Worm (Caenorhabditis elegans) whole organism, L2 larva: ENCODE data around the gene cey-4.

ENCODE experiments used
- C34F6.9 ChIP-seq: fragments of 150-350 bp; optimal IDR thresholded peaks from 2 replicates; lab custom pipeline; 2014; ENCODE audit warnings: missing biosample characterization, missing genetic modification characterization
- F13H6.1 ChIP-seq: sonication (generic microtip); optimal IDR thresholded peaks from 2 replicates; lab custom pipeline; 2016; ENCODE audit warnings: missing genetic modification characterization, missing compliant biosample characterization
- R02D3.7 ChIP-seq: fragments of 150-350 bp; optimal IDR thresholded peaks from 2 replicates; lab custom pipeline; 2014; ENCODE audit warnings: missing biosample characterization, missing genetic modification characterization
- Y55F3AM.14 ChIP-seq: fragments of 200-800 bp; sonication (Bioruptor generic); optimal IDR thresholded peaks from 2 replicates; lab custom pipeline; 2018; ENCODE audit warnings: mild to moderate bottlenecking, missing genetic modification characterization, missing compliant biosample characterization
- ZK546.5 ChIP-seq: sonication (generic microtip); optimal IDR thresholded peaks from 2 replicates; lab custom pipeline; 2017; ENCODE audit warnings: missing biosample characterization, missing genetic modification characterization
- aly-2 ChIP-seq: fragments of 150-350 bp; optimal IDR thresholded peaks from 2 replicates; lab custom pipeline; 2014; ENCODE audit warnings: missing biosample characterization, missing genetic modification characterization
- blmp-1 ChIP-seq: sonication (generic microtip); optimal IDR thresholded peaks from 2 replicates; lab custom pipeline; 2017; ENCODE audit warnings: missing genetic modification characterization, mild to moderate bottlenecking, missing compliant biosample characterization, antibody characterized with exemption, moderate library complexity; ENCODE audit not compliant: insufficient read depth
- ceh-16 ChIP-seq: fragments of 150-350 bp; optimal IDR thresholded peaks from 2 replicates; lab custom pipeline; 2014; ENCODE audit warnings: missing biosample characterization, missing genetic modification characterization
- ceh-82 ChIP-seq: fragments of 150-350 bp; optimal IDR thresholded peaks from 2 replicates; lab custom pipeline; 2014; ENCODE audit warnings: missing biosample characterization, missing genetic modification characterization
- crh-2 ChIP-seq: sonication (generic microtip); optimal IDR thresholded peaks from 2 replicates; lab custom pipeline; 2017; ENCODE audit warnings: missing biosample characterization, missing genetic modification characterization
- elt-1 ChIP-seq: fragments of 150-350 bp; optimal IDR thresholded peaks from 2 replicates; lab custom pipeline; 2014; ENCODE audit warnings: missing biosample characterization, missing genetic modification characterization
- elt-3 ChIP-seq: sonication (generic microtip); optimal IDR thresholded peaks from 2 replicates; lab custom pipeline; 2017; ENCODE audit warnings: missing biosample characterization, missing genetic modification characterization
- fos-1 ChIP-seq: fragments of 150-350 bp; optimal IDR thresholded peaks from 2 replicates; lab custom pipeline; 2014; ENCODE audit warnings: missing biosample characterization, missing genetic modification characterization
- lin-11 ChIP-seq: fragments of 150-350 bp; sonication (generic microtip); optimal IDR thresholded peaks from 2 replicates; lab custom pipeline; 2014; ENCODE audit warnings: missing biosample characterization, missing genetic modification characterization, inconsistent platforms, mixed read lengths
- lin-39 ChIP-seq: fragments of 150-350 bp; optimal IDR thresholded peaks from 2 replicates; lab custom pipeline; 2014; ENCODE audit warnings: missing biosample characterization, missing genetic modification reagents, missing genetic modification characterization
- lsy-2 ChIP-seq, 2 experiments: fragments of 150-350 bp in 1 of 2; sonication (generic microtip) in 1 of 2; optimal IDR thresholded peaks; 2 replicates each; lab custom pipeline; 2014 to 2017; ENCODE audit warnings: missing biosample characterization in 2 of 2, missing genetic modification characterization in 2 of 2
- mab-5 ChIP-seq: fragments of 150-350 bp; optimal IDR thresholded peaks from 2 replicates; lab custom pipeline; 2014; ENCODE audit warnings: missing biosample characterization, missing genetic modification characterization
- mdl-1 ChIP-seq, 2 experiments: fragments of 150-350 bp in 1 of 2; sonication (generic microtip) in 1 of 2; optimal IDR thresholded peaks; 2 replicates each; lab custom pipeline; 2017; ENCODE audit warnings: missing biosample characterization in 2 of 2, missing genetic modification characterization in 2 of 2
- nhr-10 ChIP-seq: sonication (generic microtip); optimal IDR thresholded peaks from 2 replicates; lab custom pipeline; 2017; ENCODE audit warnings: missing biosample characterization, missing genetic modification characterization
- nhr-11 ChIP-seq: fragments of 150-350 bp; optimal IDR thresholded peaks from 2 replicates; lab custom pipeline; 2014; ENCODE audit warnings: missing biosample characterization, missing genetic modification characterization
- nhr-12 ChIP-seq: fragments of 150-350 bp; optimal IDR thresholded peaks from 2 replicates; lab custom pipeline; 2014; ENCODE audit warnings: missing biosample characterization, missing genetic modification characterization
- nhr-129 ChIP-seq: fragments of 150-350 bp; optimal IDR thresholded peaks from 2 replicates; lab custom pipeline; 2014; ENCODE audit warnings: missing biosample characterization, missing genetic modification characterization
- nhr-21 ChIP-seq: fragments of 150-350 bp; optimal IDR thresholded peaks from 2 replicates; lab custom pipeline; 2014; ENCODE audit warnings: missing biosample characterization, missing genetic modification characterization
- nhr-23 ChIP-seq: fragments of 150-350 bp; optimal IDR thresholded peaks from 2 replicates; lab custom pipeline; 2014; ENCODE audit warnings: missing biosample characterization, missing genetic modification reagents, missing genetic modification characterization
- nhr-237 ChIP-seq: fragments of 150-350 bp; optimal IDR thresholded peaks from 2 replicates; lab custom pipeline; 2014; ENCODE audit warnings: missing biosample characterization, missing genetic modification characterization
- nhr-25 ChIP-seq: fragments of 150-350 bp; sonication (generic microtip); optimal IDR thresholded peaks from 3 replicates; lab custom pipeline; 2014; ENCODE audit warnings: missing biosample characterization, missing genetic modification characterization
- nhr-6 ChIP-seq: fragments of 150-350 bp; optimal IDR thresholded peaks from 2 replicates; lab custom pipeline; 2014; ENCODE audit warnings: missing biosample characterization, missing genetic modification characterization
- nhr-77 ChIP-seq: fragments of 150-350 bp; optimal IDR thresholded peaks from 2 replicates; lab custom pipeline; 2014; ENCODE audit warnings: missing biosample characterization, missing genetic modification characterization
- peb-1 ChIP-seq: fragments of 150-350 bp; optimal IDR thresholded peaks from 2 replicates; lab custom pipeline; 2014; ENCODE audit warnings: missing biosample characterization, missing genetic modification characterization
- sem-4 ChIP-seq: fragments of 150-350 bp; optimal IDR thresholded peaks from 2 replicates; lab custom pipeline; 2014; ENCODE audit warnings: missing biosample characterization, missing genetic modification reagents, missing genetic modification characterization
- sma-9 ChIP-seq, 2 experiments: fragments of 150-350 bp in 1 of 2; sonication (generic microtip) in 1 of 2; optimal IDR thresholded peaks; 2 replicates each; lab custom pipeline; 2014 to 2016; ENCODE audit warnings: missing genetic modification characterization in 2 of 2, mild to moderate bottlenecking in 1 of 2, missing biosample characterization in 1 of 2, missing compliant biosample characterization in 1 of 2, missing genetic modification reagents in 1 of 2, moderate library complexity in 1 of 2
- snpc-4 ChIP-seq: fragments of 150-350 bp; optimal IDR thresholded peaks from 2 replicates; lab custom pipeline; 2014; ENCODE audit warnings: missing biosample characterization, missing genetic modification characterization
- unc-55 ChIP-seq: fragments of 150-350 bp; sonication (generic microtip); optimal IDR thresholded peaks from 3 replicates; lab custom pipeline; 2014; ENCODE audit warnings: missing biosample characterization, missing genetic modification reagents, missing genetic modification characterization
- unc-62 ChIP-seq: fragments of 150-350 bp; optimal IDR thresholded peaks from 2 replicates; lab custom pipeline; 2014; ENCODE audit warnings: missing biosample characterization, missing genetic modification reagents, missing genetic modification characterization
- zag-1 ChIP-seq: fragments of 150-350 bp; optimal IDR thresholded peaks from 2 replicates; lab custom pipeline; 2014; ENCODE audit warnings: missing biosample characterization, missing genetic modification characterization
- ztf-11 ChIP-seq: sonication (generic microtip); optimal IDR thresholded peaks from 2 replicates; lab custom pipeline; 2017; ENCODE audit warnings: missing biosample characterization, missing genetic modification characterization

Gene cey-4

DNA sequence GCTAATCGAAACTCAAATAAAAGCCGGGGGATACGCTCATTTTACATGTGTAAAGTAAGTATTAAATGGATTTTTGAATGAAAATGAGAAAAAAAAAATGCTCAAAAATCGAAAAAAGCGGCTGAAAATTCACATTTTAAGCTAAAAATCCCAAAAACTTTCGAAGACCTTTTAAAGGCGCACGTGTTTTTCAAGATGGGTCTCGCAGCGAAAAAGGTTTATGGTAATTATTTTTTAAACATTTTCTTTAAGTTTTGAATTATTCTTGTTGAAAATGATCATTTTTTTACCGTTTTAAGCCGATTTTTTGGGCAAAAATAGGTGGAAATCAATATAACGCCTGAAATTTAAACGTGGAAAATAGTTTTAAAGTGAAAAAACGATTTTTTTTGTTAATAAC, 1.7 kb upstream of the cey-4 start:
- TF ChIP-seq lin-39 (tag; lab: Kevin White, UChicago) (no peak), ceh-16 (tag; lab: Kevin White, UChicago) (no peak), nhr-10 (no peak), peb-1 (tag; lab: Kevin White, UChicago) (no peak), nhr-129 (tag; lab: Kevin White, UChicago) (no peak), ztf-11 (tag; lab: Kevin White, UChicago) (no peak), aly-2 (tag; lab: Kevin White, UChicago) (no peak), unc-62 (GFP tag; lab: Kevin White, UChicago) (no peak), F13H6.1 (tag; lab: Kevin White, UChicago) (no peak), nhr-6 (tag; lab: Kevin White, UChicago) (no peak), ZK546.5 (no peak), sem-4 (no peak), elt-3 (tag; lab: Kevin White, UChicago) (no peak), nhr-12 (tag; lab: Kevin White, UChicago) (no peak), nhr-237 (tag; lab: Kevin White, UChicago) (no peak), ceh-82 (tag; lab: Kevin White, UChicago) (no peak), mab-5 (tag; lab: Kevin White, UChicago) (no peak), fos-1 (tag; lab: Kevin White, UChicago) (no peak), nhr-23 (tag; lab: Kevin White, UChicago) (no peak)

DNA sequence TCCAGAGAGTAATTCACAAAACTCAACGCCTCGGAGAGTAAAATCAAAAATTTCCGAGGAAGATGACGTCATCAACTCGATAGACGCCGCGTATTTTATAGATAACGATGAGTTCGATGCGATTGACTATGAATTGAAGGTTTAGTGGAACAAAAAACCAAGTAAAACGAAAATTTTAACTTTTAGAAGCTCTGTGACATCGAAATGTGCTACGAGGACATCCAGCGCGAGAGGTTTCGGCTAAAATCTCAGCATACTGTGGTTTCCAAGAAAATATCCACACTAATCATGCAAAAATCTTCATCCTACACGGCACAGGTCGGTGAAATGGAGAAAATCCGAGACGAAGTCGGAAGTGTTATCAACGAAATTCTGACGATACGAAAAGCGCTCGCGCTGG, 1.1 kb upstream of the cey-4 start:
- TF ChIP-seq sem-4 (no peak), aly-2 (tag; lab: Kevin White, UChicago) (no peak), nhr-12 (tag; lab: Kevin White, UChicago) (no peak), C34F6.9 (no peak), elt-1 (no peak), unc-55 (GFP tag; lab: Kevin White, UChicago) (no peak), zag-1 (tag; lab: Kevin White, UChicago) (no peak), elt-3 (tag; lab: Kevin White, UChicago) (no peak), crh-2 (tag; lab: Kevin White, UChicago) (no peak), F13H6.1 (tag; lab: Kevin White, UChicago) (no peak)
- TF ChIP-seq, all 48 proteins: peak for 0

DNA sequence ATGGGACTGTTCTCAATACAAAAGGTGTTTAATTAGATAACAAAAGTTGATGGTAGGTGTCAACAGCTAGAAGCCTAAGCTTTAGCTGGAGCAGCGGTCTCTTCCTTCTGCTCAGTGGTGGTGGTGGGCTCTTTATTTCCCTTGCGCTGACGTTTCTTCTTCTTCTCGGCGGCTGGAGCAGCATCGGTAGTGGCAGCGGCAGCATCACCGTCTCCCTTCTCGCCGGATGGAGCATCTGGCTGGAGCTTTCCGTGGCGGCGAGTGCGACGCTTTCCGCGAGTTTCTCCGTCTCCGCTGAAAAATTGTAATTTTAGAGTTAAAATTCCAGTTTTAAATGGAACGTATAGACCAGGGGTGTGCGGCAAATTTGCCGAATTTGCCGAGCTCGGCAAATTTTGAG, 1.4 kb downstream of the cey-4 start:
- no peak for TF ChIP-seq crh-2 (tag; lab: Kevin White, UChicago)
- TF ChIP-seq ztf-11 (tag; lab: Kevin White, UChicago): no peak
- TF ChIP-seq nhr-11 (tag; lab: Kevin White, UChicago): no peak
- TF ChIP-seq blmp-1 (tag; lab: Kevin White, UChicago): no peak
- TF ChIP-seq aly-2 (tag; lab: Kevin White, UChicago): no peak
- no peak for TF ChIP-seq lin-11 (tag; lab: Kevin White, UChicago)
- no peak for TF ChIP-seq nhr-21
- TF ChIP-seq zag-1 (tag; lab: Kevin White, UChicago): no peak
- TF ChIP-seq unc-62 (GFP tag; lab: Kevin White, UChicago): no peak
- TF ChIP-seq nhr-77 (tag; lab: Kevin White, UChicago): no peak
- TF ChIP-seq snpc-4 (tag; lab: Kevin White, UChicago): no peak
- TF ChIP-seq ceh-16 (tag; lab: Kevin White, UChicago): no peak

ce11 chrIII:10861375-10861774, 7.1 kb downstream of the cey-4 start:
- TF ChIP-seq peb-1 (tag; lab: Kevin White, UChicago) (no peak), ZK546.5 (no peak), sma-9 (GFP tag; optimal IDR thresholded peaks at IDR 0.05; lab: Kevin White, UChicago) (no peak), sma-9 (tag; optimal IDR thresholded peaks at IDR 0.05; lab: Kevin White, UChicago) (no peak), sem-4 (no peak), nhr-25 (tag; lab: Kevin White, UChicago) (no peak), C34F6.9 (no peak), nhr-129 (tag; lab: Kevin White, UChicago) (no peak), nhr-12 (tag; lab: Kevin White, UChicago) (no peak), Y55F3AM.14 (GFP tag; lab: Kevin White, UChicago) (no peak), lin-39 (tag; lab: Kevin White, UChicago) (no peak), aly-2 (tag; lab: Kevin White, UChicago) (no peak), R02D3.7 (tag; lab: Kevin White, UChicago) (no peak), mdl-1 (tag; optimal IDR thresholded peaks at IDR 0.05; lab: Kevin White, UChicago) (no peak), ztf-11 (tag; lab: Kevin White, UChicago) (no peak), lsy-2 (tag; optimal IDR thresholded peaks at IDR 0.05; lab: Kevin White, UChicago) (no peak), mab-5 (tag; lab: Kevin White, UChicago) (no peak)
